Fruit fly (Drosophila melanogaster) whole organism, wandering third instar larva: Measurements from ENCODE around the gene Nepl15.

ENCODE experiments used
- Dfd ChIP-seq: fragments of >200 bp; optimal IDR thresholded peaks from 2 replicates; lab custom pipeline; 2017; ENCODE audit warnings: missing biosample characterization, missing genetic modification characterization
- OdsH ChIP-seq: fragments of 200-800 bp; sonication (Bioruptor generic); optimal IDR thresholded peaks from 2 replicates; lab custom pipeline; 2016; ENCODE audit warnings: missing biosample characterization, mild to moderate bottlenecking, missing genetic modification characterization
- Rel ChIP-seq, 2 experiments: fragments of 200-800 bp; sonication (Bioruptor generic) in 1 of 2; optimal IDR thresholded peaks; 2 replicates in 1 of 2; 3 replicates in 1 of 2; lab custom pipeline; 2016 to 2019; ENCODE audit warnings: mild to moderate bottlenecking in 2 of 2, missing biosample characterization in 2 of 2, missing genetic modification characterization in 2 of 2, moderate library complexity in 1 of 2
- Sp1 ChIP-seq: fragments of 200-800 bp; sonication (Bioruptor generic); optimal IDR thresholded peaks from 3 replicates; lab custom pipeline; 2019; ENCODE audit warnings: missing biosample characterization, mild to moderate bottlenecking, missing genetic modification characterization, moderate library complexity
- dl ChIP-seq, 2 experiments: fragments of 175-275, 200-275 bp in 1 of 2; fragments of 200-275 bp in 1 of 2; sonication (Bioruptor generic); optimal IDR thresholded peaks; lab custom pipeline; 2018; ENCODE audit warnings: mild to moderate bottlenecking in 2 of 2, missing biosample characterization in 2 of 2, missing genetic modification characterization in 2 of 2, moderate library complexity in 2 of 2; ENCODE audit not compliant: partially characterized antibody in 2 of 2, insufficient read depth in 1 of 2
- dmrt93B ChIP-seq: fragments of 200-800 bp; sonication (Bioruptor generic); optimal IDR thresholded peaks from 2 replicates; lab custom pipeline; 2018; ENCODE audit warnings: missing biosample characterization, mild to moderate bottlenecking, missing genetic modification characterization
- dsf ChIP-seq: sonication (Bioruptor generic); optimal IDR thresholded peaks from 2 replicates; lab custom pipeline; 2016; ENCODE audit warnings: missing biosample characterization, missing genetic modification characterization, borderline replicate concordance
- fru ChIP-seq: fragments of 200-800 bp; sonication (Bioruptor generic); optimal IDR thresholded peaks from 3 replicates; lab custom pipeline; 2016; ENCODE audit warnings: missing biosample characterization, mild to moderate bottlenecking, missing genetic modification characterization
- woc ChIP-seq: sonication (Bioruptor generic); optimal IDR thresholded peaks from 2 replicates; lab custom pipeline; 2016; ENCODE audit warnings: missing biosample characterization, mild to moderate bottlenecking, missing genetic modification characterization

- no peak for TF ChIP-seq OdsH
- TF ChIP-seq woc, result no peak
- TF ChIP-seq Dfd (GFP tag; lab: Kevin White, UChicago), result no peak
- no peak for TF ChIP-seq dl (GFP tag; optimal IDR thresholded peaks at IDR 0.05; lab: Kevin White, UChicago; ENCODE audit: insufficient read depth in 1 of 2, partially characterized antibody in 2 of 2)
- no peak for TF ChIP-seq Sp1 (GFP tag; lab: Kevin White, UChicago)
- no peak for TF ChIP-seq dsf (GFP tag; lab: Kevin White, UChicago)
- no peak for TF ChIP-seq dmrt93B (GFP tag; lab: Kevin White, UChicago)
- TF ChIP-seq Rel (GFP tag; optimal IDR thresholded peaks at IDR 0.05; lab: Kevin White, UChicago), result no peak
- no peak for TF ChIP-seq Rel (tag; optimal IDR thresholded peaks at IDR 0.05; lab: Kevin White, UChicago)
- TF ChIP-seq fru (GFP tag; lab: Kevin White, UChicago), result no peak
Observed at dm6 chr3R:22789106-22789505, 23.1 kb upstream of the Nepl15 start.
